Worm (Caenorhabditis elegans) whole organism, young adult: Measurements from ENCODE around the gene M176.11.

Experiments
- F10E7.11 ChIP-seq: sonication (generic microtip); optimal IDR thresholded peaks from 2 replicates; lab custom pipeline; 2017; ENCODE audit warnings: mild to moderate bottlenecking, missing genetic modification characterization, moderate library complexity, missing compliant biosample characterization
- F33H1.4 ChIP-seq: fragments of 200-800 bp; sonication (Bioruptor generic); IDR thresholded peaks from 2 replicates; pipeline ENCODE4 v1.3.6; 2022; ENCODE audit warnings: missing genetic modification reagents, missing genetic modification characterization, missing compliant biosample characterization
- Y56A3A.18 ChIP-seq: fragments of 200-800 bp; sonication (Bioruptor generic); IDR thresholded peaks from 2 replicates; pipeline ENCODE4 v1.3.6; 2022; ENCODE audit warnings: missing genetic modification reagents, missing genetic modification characterization, missing compliant biosample characterization
- ama-1 ChIP-seq, 3 experiments: fragments of 150-350 bp in 1 of 3; sonication (generic microtip) in 2 of 3; optimal IDR thresholded peaks; 2 replicates each; lab custom pipeline; 2014 to 2018; ENCODE audit warnings: missing biosample characterization in 2 of 3, missing genetic modification characterization in 2 of 3, missing genetic modification reagents in 2 of 3
- aptf-3 ChIP-seq: fragments of 200-800 bp; sonication (Bioruptor generic); IDR thresholded peaks from 2 replicates; pipeline ENCODE4 v1.3.6; 2022; ENCODE audit warnings: missing genetic modification characterization, missing compliant biosample characterization
- ceh-100 ChIP-seq: fragments of 200-800 bp; sonication (Bioruptor generic); IDR thresholded peaks from 2 replicates; pipeline ENCODE4 v1.3.6; 2022; ENCODE audit warnings: missing genetic modification reagents, missing genetic modification characterization, missing compliant biosample characterization
- nfya-2 ChIP-seq: fragments of 200-800 bp; sonication (Bioruptor generic); IDR thresholded peaks from 2 replicates; pipeline ENCODE4 v1.3.6; 2022; ENCODE audit warnings: missing genetic modification reagents, missing genetic modification characterization, missing compliant biosample characterization
- nfyb-1 ChIP-seq: fragments of 200-800 bp; sonication (Bioruptor generic); IDR thresholded peaks from 2 replicates; pipeline ENCODE4 v1.3.6; 2022; ENCODE audit warnings: missing genetic modification reagents, missing genetic modification characterization, missing compliant biosample characterization
- sea-2 ChIP-seq: fragments of 200-800 bp; sonication (Bioruptor generic); IDR thresholded peaks from 2 replicates; pipeline ENCODE4 v1.3.6; 2022; ENCODE audit warnings: missing genetic modification characterization, missing compliant biosample characterization
- unc-62 ChIP-seq: fragments of 150-350 bp; optimal IDR thresholded peaks from 2 replicates; lab custom pipeline; 2014; ENCODE audit warnings: missing biosample characterization, missing genetic modification reagents, missing genetic modification characterization
- zfh-2 ChIP-seq: fragments of 200-800 bp; sonication (Bioruptor generic); conservative IDR thresholded peaks from 2 replicates; pipeline ENCODE4 v1.3.6; 2022; ENCODE audit warnings: missing genetic modification reagents, missing genetic modification characterization, missing compliant biosample characterization

DNA sequence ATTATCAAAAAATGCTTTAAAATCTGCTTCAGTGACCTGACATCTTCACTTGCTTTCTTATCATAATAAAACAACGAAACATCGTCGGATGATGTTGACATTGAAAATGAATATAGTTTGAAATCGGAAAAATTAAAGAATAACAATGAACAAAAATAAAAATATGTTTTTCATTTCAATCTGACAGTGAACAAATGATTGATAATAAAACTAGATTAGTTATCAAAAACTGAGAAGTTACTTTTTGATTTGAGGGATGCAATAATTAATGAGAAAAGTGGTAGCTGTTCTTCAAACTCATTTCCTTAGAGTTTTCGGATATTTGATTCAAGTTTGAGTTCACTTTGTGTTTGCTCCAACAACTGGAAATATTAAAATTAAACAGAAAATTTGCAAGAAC is 21.5 kb downstream of the M176.11 start, which contains the start of gene chil-15:
- TF ChIP-seq ama-1 (optimal IDR thresholded peaks at IDR 0.05; lab: Kevin White, UChicago) (no peak), ama-1 (GFP tag; optimal IDR thresholded peaks at IDR 0.05; lab: Kevin White, UChicago) (no peak), F33H1.4 (GFP tag; lab: Robert Waterston, UW) (no peak), ceh-100 (GFP tag; lab: Robert Waterston, UW) (no peak), Y56A3A.18 (no peak), F10E7.11 (tag; lab: Kevin White, UChicago) (no peak), nfyb-1 (no peak), zfh-2 (GFP tag; lab: Robert Waterston, UW) (no peak), aptf-3 (no peak), sea-2 (no peak), unc-62 (GFP tag; lab: Kevin White, UChicago) (no peak), nfya-2 (no peak)
